Worm (Caenorhabditis elegans) whole organism, L3 larva: ENCODE measurements around the gene puf-11.

Experiments
- elt-3 ChIP-seq, 3 experiments: fragments of 150-350 bp in 1 of 3; sonication (generic microtip) in 2 of 3; optimal IDR thresholded peaks; 2 replicates in 2 of 3; 4 replicates in 1 of 3; lab custom pipeline; 2014 to 2017; ENCODE audit warnings: missing biosample characterization in 3 of 3, missing genetic modification characterization in 3 of 3
- nhr-12 ChIP-seq: fragments of 150-350 bp; optimal IDR thresholded peaks from 2 replicates; lab custom pipeline; 2014; ENCODE audit warnings: missing biosample characterization, missing genetic modification characterization
- nhr-23 ChIP-seq: fragments of 150-350 bp; optimal IDR thresholded peaks from 2 replicates; lab custom pipeline; 2014; ENCODE audit warnings: missing biosample characterization, missing genetic modification reagents, missing genetic modification characterization
- nhr-76 ChIP-seq: fragments of 150-350 bp; sonication (generic microtip); optimal IDR thresholded peaks from 5 replicates; lab custom pipeline; 2014; ENCODE audit warnings: missing biosample characterization, missing genetic modification characterization
- pha-4 ChIP-seq: fragments of 150-350 bp; optimal IDR thresholded peaks from 2 replicates; lab custom pipeline; 2014; ENCODE audit warnings: missing biosample characterization, missing genetic modification reagents, missing genetic modification characterization
- zag-1 ChIP-seq: fragments of 150-350 bp; optimal IDR thresholded peaks from 2 replicates; lab custom pipeline; 2014; ENCODE audit warnings: missing biosample characterization, missing genetic modification characterization

DNA sequence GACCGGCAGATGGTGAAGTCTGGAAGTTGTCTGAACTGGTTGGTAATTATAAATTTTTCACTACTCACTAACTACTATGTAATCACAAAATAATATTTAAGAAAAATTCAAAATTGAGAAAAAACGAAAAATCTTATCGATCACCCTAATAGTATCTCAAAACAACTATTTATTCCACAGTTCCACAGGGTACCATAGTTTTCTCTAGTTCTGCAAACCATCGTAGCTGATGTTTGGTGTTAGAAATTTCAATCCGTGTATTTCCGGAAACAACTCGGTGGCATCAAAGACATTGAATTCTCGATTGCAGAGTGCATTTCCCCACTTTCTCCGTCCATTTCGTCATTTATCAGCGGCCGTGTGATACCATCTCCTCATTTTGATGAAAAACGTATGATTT lies 20.2 kb downstream of the puf-11 start, which contains the start of gene Y73B6BL.31:
- TF ChIP-seq nhr-76 (tag; lab: Kevin White, UChicago) (no peak), pha-4 (tag; lab: Kevin White, UChicago) (no peak), zag-1 (no peak), nhr-12 (tag; lab: Kevin White, UChicago) (no peak), elt-3 (tag; optimal IDR thresholded peaks at IDR 0.05; lab: Kevin White, UChicago) (no peak), nhr-23 (tag; lab: Kevin White, UChicago) (no peak)
